Fruit fly (Drosophila melanogaster): ENCODE measurements around the gene LeuRS.

LeuRS gene

DNA sequence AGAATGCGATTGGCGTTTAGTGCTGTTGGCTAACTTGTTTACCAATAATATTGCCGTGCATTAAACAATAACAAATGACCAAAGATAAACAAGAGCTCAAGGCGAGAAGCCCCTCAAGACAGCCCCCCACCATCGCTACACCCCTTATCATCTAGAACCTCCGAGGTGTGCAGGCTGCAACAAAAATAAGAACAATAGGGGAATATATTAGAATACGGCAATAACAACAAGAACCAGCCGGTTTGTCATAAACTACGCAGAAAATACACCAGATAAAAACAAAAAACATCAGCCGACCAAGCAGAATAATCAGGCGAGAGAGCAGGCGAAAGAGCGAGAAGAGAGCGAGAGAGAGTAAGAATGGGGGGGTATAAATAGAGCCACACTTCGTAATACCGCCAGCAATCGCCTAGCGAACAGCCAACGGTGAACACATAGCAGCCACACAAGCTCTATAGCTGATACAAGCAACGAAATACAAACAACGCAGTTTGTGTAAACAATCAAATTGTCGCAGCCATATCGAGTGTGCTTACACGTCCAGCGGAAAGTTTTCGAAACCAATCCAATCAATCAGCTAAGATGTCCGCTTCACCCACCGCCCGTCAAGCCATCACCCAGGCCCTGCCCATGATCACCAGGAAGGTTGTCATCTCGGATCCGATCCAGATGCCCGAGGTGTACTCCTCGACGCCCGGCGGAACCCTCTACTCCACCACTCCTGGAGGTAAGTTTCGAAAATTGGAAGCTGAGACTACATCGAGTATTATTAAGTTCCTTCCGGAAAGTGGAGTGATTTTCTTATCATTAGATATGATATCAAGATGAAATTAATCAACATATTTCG lies 36.2 kb downstream of the LeuRS start, which contains the start of gene Thor (continued):
- TF ChIP-seq CG34224 (GFP tag; IDR thresholded peaks at IDR 0.05; ENCODE audit: partially characterized antibody) = peak; percentile 61; the same call in 2 of the 3 replicates
- peak; percentile 39 for TF ChIP-seq CG5245 (GFP tag; optimal IDR thresholded peaks at IDR 0.05)
- TF ChIP-seq Oli (tag; optimal IDR thresholded peaks at IDR 0.05) = no peak
- TF ChIP-seq pros (GFP tag; optimal IDR thresholded peaks at IDR 0.05) = peak; percentile 68
- TF ChIP-seq CG14050 (GFP tag; IDR thresholded peaks at IDR 0.05) = peak; percentile 50; the same call in 1 of the 3 replicates
- TF ChIP-seq wor (GFP tag; IDR thresholded peaks at IDR 0.05) = no peak
- peak; percentile 40 for TF ChIP-seq CG4424 (GFP tag; optimal IDR thresholded peaks at IDR 0.05)
- 0 out of 2 replicates have a peak, but pooled peaks have one; percentile 30 for TF ChIP-seq Rx (GFP tag; IDR thresholded peaks at IDR 0.05)
- TF ChIP-seq NfI (GFP tag; optimal IDR thresholded peaks at IDR 0.05) = peak; percentile 60
- TF ChIP-seq dpn (GFP tag; optimal IDR thresholded peaks at IDR 0.05) = peak; percentile 36 to 74
- no peak for TF ChIP-seq tgo (GFP tag; IDR thresholded peaks at IDR 0.05)
- peak; percentile 24 for TF ChIP-seq CG12155 (GFP tag; optimal IDR thresholded peaks at IDR 0.05)
- TF ChIP-seq repo (GFP tag; optimal IDR thresholded peaks at IDR 0.05) = peak; percentile 81
- peak; percentile 41 for TF ChIP-seq psq (GFP tag; optimal IDR thresholded peaks at IDR 0.05)
- peak; percentile 87 for TF ChIP-seq CrebB (tag; optimal IDR thresholded peaks at IDR 0.05)
- TF ChIP-seq CG4820 (GFP tag; optimal IDR thresholded peaks at IDR 0.05) = peak; percentile 13
- peak; percentile 26; the same call in 1 of the 3 replicates for TF ChIP-seq knrl (GFP tag; IDR thresholded peaks at IDR 0.05; ENCODE audit: partially characterized antibody)
- 0 out of 3 replicates have a peak, but pooled peaks have one; percentile 9 for TF ChIP-seq CG2889 (GFP tag; IDR thresholded peaks at IDR 0.05)
- no peak for TF ChIP-seq CoRest (tag; optimal IDR thresholded peaks at IDR 0.05)
- TF ChIP-seq CG10462 (GFP tag; optimal IDR thresholded peaks at IDR 0.05) = peak; percentile 43
- TF ChIP-seq CG10366 (GFP tag; IDR thresholded peaks at IDR 0.05) = no peak
- TF ChIP-seq Deaf1 (tag; optimal IDR thresholded peaks at IDR 0.05) = peak; percentile 89
- TF ChIP-seq Stat92E (GFP tag; optimal IDR thresholded peaks at IDR 0.05) = peak in 1 of 3 experiments; percentile 88
- peak; percentile 98 to 99 for TF ChIP-seq Trl (optimal IDR thresholded peaks at IDR 0.05)
- peak; percentile 89 for TF ChIP-seq Trl (GFP tag; optimal IDR thresholded peaks at IDR 0.05)
- peak; percentile 52 for TF ChIP-seq ato (GFP tag; IDR thresholded peaks at IDR 0.05; ENCODE audit: partially characterized antibody)
- 0 out of 2 replicates have a peak, but pooled peaks have one; percentile 4 for TF ChIP-seq dimm (GFP tag; IDR thresholded peaks at IDR 0.05)
- peak; percentile 47; the same call in 1 of the 2 replicates for TF ChIP-seq hbn (GFP tag; IDR thresholded peaks at IDR 0.05; ENCODE audit: partially characterized antibody)
- TF ChIP-seq E2f1 (GFP tag; IDR thresholded peaks at IDR 0.05) = peak; percentile 23; the same call in 1 of the 2 replicates
- TF ChIP-seq Nf-YC (tag; optimal IDR thresholded peaks at IDR 0.05) = peak; percentile 71
- TF ChIP-seq gce (GFP tag; IDR thresholded peaks at IDR 0.05) = peak; percentile 83
- TF ChIP-seq CG17186 (GFP tag; optimal IDR thresholded peaks at IDR 0.05) = no peak
- peak; percentile 36 for TF ChIP-seq CG15601 (tag; optimal IDR thresholded peaks at IDR 0.05)
- TF ChIP-seq CG12219 (GFP tag; optimal IDR thresholded peaks at IDR 0.05) = peak; percentile 34
- TF ChIP-seq disco-r (GFP tag; optimal IDR thresholded peaks at IDR 0.05) = peak; percentile 58
- TF ChIP-seq wek (GFP tag; optimal IDR thresholded peaks at IDR 0.05) = peak; percentile 82
- TF ChIP-seq Mes4 (GFP tag; optimal IDR thresholded peaks at IDR 0.05) = peak; percentile 52
- peak; percentile 92 for TF ChIP-seq lab (GFP tag; optimal IDR thresholded peaks at IDR 0.05)
- no peak for TF ChIP-seq ro (GFP tag; IDR thresholded peaks at IDR 0.05)
- TF ChIP-seq tio (GFP tag; optimal IDR thresholded peaks at IDR 0.05) = no peak
- peak; percentile 98; the same call in 3 of the 4 replicates for TF ChIP-seq chinmo (GFP tag; IDR thresholded peaks at IDR 0.05; ENCODE audit: partially characterized antibody)
- TF ChIP-seq Ets97D (GFP tag; optimal IDR thresholded peaks at IDR 0.05) = no peak
- peak; percentile 88 for TF ChIP-seq rib (GFP tag; IDR thresholded peaks at IDR 0.05)
- peak; percentile 79 for TF ChIP-seq CG4360 (GFP tag; IDR thresholded peaks at IDR 0.05)
- TF ChIP-seq dysf (GFP tag; IDR thresholded peaks at IDR 0.05) = peak; percentile 56; the same call in 2 of the 3 replicates
- TF ChIP-seq tll (GFP tag; optimal IDR thresholded peaks at IDR 0.05) = no peak
- TF ChIP-seq CG8924 (tag; optimal IDR thresholded peaks at IDR 0.05) = peak; percentile 74
- peak; percentile 76 for TF ChIP-seq sob (GFP tag; IDR thresholded peaks at IDR 0.05)
